Worm (Caenorhabditis elegans) whole organism, young adult: ENCODE measurements around the gene cld-9.

ENCODE experiments used
- B0019.2 ChIP-seq: fragments of 200-800 bp; sonication (Bioruptor generic); conservative IDR thresholded peaks from 2 replicates; pipeline ENCODE4 v1.3.6; 2022; ENCODE audit warnings: missing genetic modification reagents, missing genetic modification characterization, missing compliant biosample characterization
- B0336.3 ChIP-seq: fragments of 200-800 bp; sonication (Bioruptor generic); IDR thresholded peaks from 2 replicates; pipeline ENCODE4 v1.3.6; 2022; ENCODE audit warnings: missing genetic modification characterization, missing compliant biosample characterization
- D2030.7 ChIP-seq: fragments of 200-800 bp; sonication (Bioruptor generic); IDR thresholded peaks from 2 replicates; pipeline ENCODE4 v1.3.6; 2022; ENCODE audit warnings: missing genetic modification reagents, missing genetic modification characterization, missing compliant biosample characterization
- F37B4.10 ChIP-seq: fragments of 200-800 bp; sonication (Bioruptor generic); IDR thresholded peaks from 2 replicates; pipeline ENCODE4 v1.3.6; 2022; ENCODE audit warnings: missing genetic modification characterization, missing compliant biosample characterization
- F52B5.7 ChIP-seq: sonication (generic microtip); optimal IDR thresholded peaks from 2 replicates; lab custom pipeline; 2016; ENCODE audit warnings: mild to moderate bottlenecking, missing genetic modification characterization, missing compliant biosample characterization
- F57C9.4 ChIP-seq: sonication (generic microtip); optimal IDR thresholded peaks from 2 replicates; lab custom pipeline; 2017; ENCODE audit warnings: mild to moderate bottlenecking, missing genetic modification characterization, missing compliant biosample characterization
- K11D2.4 ChIP-seq: fragments of 200-800 bp; sonication (Bioruptor generic); IDR thresholded peaks from 2 replicates; pipeline ENCODE4 v1.3.6; 2022; ENCODE audit warnings: missing genetic modification reagents, missing genetic modification characterization, missing compliant biosample characterization
- K12H6.12 ChIP-seq: fragments of 200-800 bp; sonication (Bioruptor generic); optimal IDR thresholded peaks from 2 replicates; lab custom pipeline; 2018; ENCODE audit warnings: mild to moderate bottlenecking, missing genetic modification characterization, missing compliant biosample characterization
- T07F8.4 ChIP-seq: sonication (generic microtip); optimal IDR thresholded peaks from 2 replicates; lab custom pipeline; 2016; ENCODE audit warnings: mild to moderate bottlenecking, missing genetic modification characterization, moderate library complexity, missing compliant biosample characterization
- Y79H2A.3 ChIP-seq: fragments of 200-800 bp; sonication (Bioruptor generic); conservative IDR thresholded peaks from 2 replicates; pipeline ENCODE4 v1.3.6; 2022; ENCODE audit warnings: missing genetic modification reagents, missing genetic modification characterization, missing compliant biosample characterization
- aptf-2 ChIP-seq: fragments of 200-800 bp; sonication (Bioruptor generic); conservative IDR thresholded peaks from 2 replicates; pipeline ENCODE4 v1.3.6; 2022; ENCODE audit warnings: missing genetic modification reagents, missing genetic modification characterization, missing compliant biosample characterization
- aptf-3 ChIP-seq: fragments of 200-800 bp; sonication (Bioruptor generic); IDR thresholded peaks from 2 replicates; pipeline ENCODE4 v1.3.6; 2022; ENCODE audit warnings: missing genetic modification characterization, missing compliant biosample characterization
- atf-7 ChIP-seq: sonication (generic microtip); optimal IDR thresholded peaks from 2 replicates; lab custom pipeline; 2017; ENCODE audit warnings: mild to moderate bottlenecking, missing genetic modification characterization, missing compliant biosample characterization
- athp-1 ChIP-seq: sonication (generic microtip); optimal IDR thresholded peaks from 2 replicates; lab custom pipeline; 2017; ENCODE audit warnings: mild to moderate bottlenecking, missing genetic modification characterization, missing compliant biosample characterization
- bed-2 ChIP-seq: fragments of 200-800 bp; sonication (Bioruptor generic); IDR thresholded peaks from 2 replicates; pipeline ENCODE4 v1.3.6; 2022; ENCODE audit warnings: missing genetic modification reagents, missing genetic modification characterization, missing compliant biosample characterization
- ceh-91 ChIP-seq: fragments of 200-800 bp; sonication (Bioruptor generic); IDR thresholded peaks from 2 replicates; pipeline ENCODE4 v1.3.6; 2022; ENCODE audit warnings: missing genetic modification reagents, missing genetic modification characterization, missing compliant biosample characterization
- die-1 ChIP-seq: sonication (generic microtip); optimal IDR thresholded peaks from 2 replicates; lab custom pipeline; 2016; ENCODE audit warnings: missing genotype, mild to moderate bottlenecking, missing genetic modification characterization, missing compliant biosample characterization
- ekl-4 ChIP-seq: fragments of 200-800 bp; sonication (Bioruptor generic); IDR thresholded peaks from 2 replicates; pipeline ENCODE4 v1.3.6; 2022; ENCODE audit warnings: missing genetic modification reagents, missing genetic modification characterization, missing compliant biosample characterization
- fkh-3 ChIP-seq: sonication (generic microtip); optimal IDR thresholded peaks from 2 replicates; lab custom pipeline; 2016; ENCODE audit warnings: mild to moderate bottlenecking, missing genetic modification characterization, missing compliant biosample characterization
- gei-17 ChIP-seq: fragments of 200-800 bp; sonication (Bioruptor generic); optimal IDR thresholded peaks from 2 replicates; lab custom pipeline; 2018; ENCODE audit warnings: mild to moderate bottlenecking, missing genetic modification characterization, missing compliant biosample characterization
- hlh-26 ChIP-seq: fragments of 200-800 bp; sonication (Bioruptor generic); conservative IDR thresholded peaks from 2 replicates; pipeline ENCODE4 v1.3.6; 2022; ENCODE audit warnings: missing genetic modification reagents, missing genetic modification characterization, missing compliant biosample characterization
- hmg-20 ChIP-seq: fragments of 200-800 bp; sonication (Bioruptor generic); IDR thresholded peaks from 2 replicates; pipeline ENCODE4 v1.3.6; 2022; ENCODE audit warnings: missing genetic modification reagents, missing genetic modification characterization, missing compliant biosample characterization
- hrde-1 ChIP-seq: sonication (generic microtip); optimal IDR thresholded peaks from 2 replicates; lab custom pipeline; 2016; ENCODE audit warnings: missing genetic modification characterization, mild to moderate bottlenecking, missing compliant biosample characterization, moderate library complexity, missing genotype, missing genetic modification reagents, borderline replicate concordance
- lir-1 ChIP-seq: fragments of 200-800 bp; sonication (Bioruptor generic); conservative IDR thresholded peaks from 2 replicates; pipeline ENCODE4 v1.3.6; 2022; ENCODE audit warnings: missing genetic modification reagents, missing genetic modification characterization, missing compliant biosample characterization
- lsy-27 ChIP-seq: sonication (generic microtip); optimal IDR thresholded peaks from 2 replicates; lab custom pipeline; 2017; ENCODE audit warnings: missing genetic modification characterization, mild to moderate bottlenecking, missing compliant biosample characterization, antibody characterized with exemption, missing genotype, borderline replicate concordance; ENCODE audit not compliant: insufficient read depth
- madf-10 ChIP-seq: sonication (generic microtip); optimal IDR thresholded peaks from 2 replicates; lab custom pipeline; 2016; ENCODE audit warnings: mild to moderate bottlenecking, missing genetic modification characterization, missing compliant biosample characterization
- madf-6 ChIP-seq: fragments of 200-800 bp; sonication (Bioruptor generic); IDR thresholded peaks from 2 replicates; pipeline ENCODE4 v1.3.6; 2022; ENCODE audit warnings: missing genetic modification reagents, missing genetic modification characterization, missing compliant biosample characterization
- mcd-1 ChIP-seq: fragments of 200-800 bp; sonication (Bioruptor generic); IDR thresholded peaks from 2 replicates; pipeline ENCODE4 v1.3.6; 2022; ENCODE audit warnings: missing genetic modification reagents, missing genetic modification characterization, missing compliant biosample characterization
- nfya-1 ChIP-seq: sonication (generic microtip); optimal IDR thresholded peaks from 2 replicates; lab custom pipeline; 2017; ENCODE audit warnings: antibody characterized with exemption, missing compliant biosample characterization, missing genetic modification characterization, borderline replicate concordance; ENCODE audit not compliant: insufficient read depth
- nhr-120 ChIP-seq: fragments of 200-800 bp; sonication (Bioruptor generic); IDR thresholded peaks from 2 replicates; pipeline ENCODE4 v1.3.6; 2022; ENCODE audit warnings: missing genetic modification characterization, missing compliant biosample characterization
- nhr-80 ChIP-seq: sonication (generic microtip); optimal IDR thresholded peaks from 2 replicates; lab custom pipeline; 2016; ENCODE audit warnings: missing genetic modification characterization, missing compliant biosample characterization
- nhr-90 ChIP-seq: sonication (generic microtip); optimal IDR thresholded peaks from 2 replicates; lab custom pipeline; 2016; ENCODE audit warnings: missing genotype, mild to moderate bottlenecking, missing genetic modification characterization, missing compliant biosample characterization
- pha-4 ChIP-seq: fragments of 150-350 bp; sonication (generic microtip); optimal IDR thresholded peaks from 2 replicates; lab custom pipeline; 2014; ENCODE audit warnings: missing biosample characterization, missing genetic modification reagents, missing genetic modification characterization
- rcor-1 ChIP-seq: fragments of 200-800 bp; sonication (Bioruptor generic); IDR thresholded peaks from 2 replicates; pipeline ENCODE4 v1.3.6; 2022; ENCODE audit warnings: missing genetic modification reagents, missing genetic modification characterization, missing compliant biosample characterization
- sea-2 ChIP-seq: fragments of 200-800 bp; sonication (Bioruptor generic); IDR thresholded peaks from 2 replicates; pipeline ENCODE4 v1.3.6; 2022; ENCODE audit warnings: missing genetic modification characterization, missing compliant biosample characterization
- snpc-1.3 ChIP-seq: sonication (generic microtip); optimal IDR thresholded peaks from 2 replicates; lab custom pipeline; 2017; ENCODE audit warnings: missing genetic modification characterization, mild to moderate bottlenecking, missing compliant biosample characterization, antibody characterized with exemption, moderate library complexity, missing genotype, missing genetic modification reagents; ENCODE audit not compliant: insufficient read depth
- snpc-4 ChIP-seq, 5 experiments: fragments of 150-350 bp in 1 of 5; sonication (generic microtip) in 4 of 5; optimal IDR thresholded peaks; 2 replicates each; lab custom pipeline; 2014 to 2018; ENCODE audit warnings: missing genetic modification characterization in 5 of 5, missing biosample characterization in 3 of 5, antibody characterized with exemption in 2 of 5, mild to moderate bottlenecking in 2 of 5, missing compliant biosample characterization in 2 of 5, missing genotype in 2 of 5, moderate library complexity in 2 of 5, missing genetic modification reagents in 1 of 5
- tlf-1 ChIP-seq: fragments of 200-800 bp; sonication (Bioruptor generic); optimal IDR thresholded peaks from 2 replicates; lab custom pipeline; 2018; ENCODE audit warnings: mild to moderate bottlenecking, missing genetic modification characterization, missing compliant biosample characterization
- unc-130 ChIP-seq: sonication (generic microtip); optimal IDR thresholded peaks from 2 replicates; lab custom pipeline; 2016; ENCODE audit warnings: missing genetic modification reagents, missing genetic modification characterization, missing compliant biosample characterization
- xnd-1 ChIP-seq: sonication (generic microtip); optimal IDR thresholded peaks from 2 replicates; lab custom pipeline; 2016; ENCODE audit warnings: missing genotype, missing genetic modification reagents, missing genetic modification characterization, missing compliant biosample characterization
- ztf-22 ChIP-seq: fragments of 200-800 bp; sonication (Bioruptor generic); optimal IDR thresholded peaks from 2 replicates; lab custom pipeline; 2018; ENCODE audit warnings: mild to moderate bottlenecking, missing genetic modification characterization, moderate library complexity, missing compliant biosample characterization
- ztf-3 ChIP-seq: fragments of 200-800 bp; sonication (Bioruptor generic); optimal IDR thresholded peaks from 2 replicates; lab custom pipeline; 2018; ENCODE audit warnings: mild to moderate bottlenecking, missing genetic modification characterization, missing compliant biosample characterization

cld-9 gene

DNA sequence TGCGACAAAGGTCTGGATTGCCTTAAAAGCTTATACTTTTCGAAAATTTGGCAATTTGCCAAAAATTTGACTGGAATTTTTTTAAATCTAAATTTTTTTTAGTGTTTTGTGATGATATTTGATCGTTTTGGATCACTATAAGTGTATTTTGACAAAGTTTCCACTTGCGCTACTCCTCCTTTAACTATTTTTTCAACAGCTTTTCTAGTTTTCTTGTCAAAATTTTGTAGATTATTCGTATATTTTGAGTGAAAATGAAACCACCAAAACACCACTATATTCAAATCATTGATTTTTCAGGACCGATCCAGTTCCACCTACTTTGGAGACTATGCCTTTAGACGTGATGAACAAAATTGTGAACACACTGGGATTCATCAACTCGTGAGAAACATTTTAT, 26.1 kb downstream of the cld-9 start, which contains the start of gene fbxa-181 (continued):
- TF ChIP-seq mcd-1 (GFP tag; lab: Robert Waterston, UW) (no peak), madf-10 (tag; lab: Kevin White, UChicago) (no peak)

ce11 chrV:13724781-13725180, 26.9 kb downstream of the cld-9 start, which contains the start of gene F35E12.2:
TSS of gene F35E12.2 (minus strand) at chrV:13724881.
- TF ChIP-seq K12H6.12: no peak

DNA sequence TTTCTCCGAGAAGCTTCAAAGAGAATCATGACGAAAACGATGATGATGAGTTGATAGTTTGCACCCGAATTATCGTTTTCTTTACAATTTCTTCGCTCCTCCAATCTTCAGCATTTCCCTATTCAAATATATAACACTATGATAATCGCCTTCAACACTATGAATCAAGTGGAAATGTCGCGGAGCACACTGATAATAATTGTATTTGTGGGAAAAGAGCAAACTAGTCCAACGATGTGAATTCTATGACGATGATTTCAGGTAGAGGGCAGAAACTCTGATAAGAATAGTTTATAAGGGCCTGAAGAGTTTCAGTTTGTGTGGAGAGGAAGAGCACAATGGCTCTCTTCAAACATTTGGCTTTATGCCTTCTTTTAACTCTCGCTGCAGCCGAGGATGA, 35.2 kb downstream of the cld-9 start, which contains the start of gene T01D3.6:
T01D3.6 (plus strand) TSS at position 294 of the 400 bp plus-strand sequence.
- no peak for TF ChIP-seq unc-130 (GFP tag; lab: Kevin White, UChicago)
- no peak for TF ChIP-seq die-1 (tag; lab: Kevin White, UChicago)
- no peak for TF ChIP-seq madf-6 (GFP tag; lab: Robert Waterston, UW)
- no peak for TF ChIP-seq hmg-20 (GFP tag; lab: Robert Waterston, UW)
- no peak for TF ChIP-seq T07F8.4 (tag; lab: Kevin White, UChicago)
- TF ChIP-seq K11D2.4 (GFP tag; lab: Robert Waterston, UW): no peak
- no peak for TF ChIP-seq fkh-3
- no peak for TF ChIP-seq tlf-1 (GFP tag; lab: Kevin White, UChicago)
- no peak for TF ChIP-seq Y79H2A.3
- TF ChIP-seq ztf-22 (GFP tag; lab: Kevin White, UChicago): peak; percentile 12
- TF ChIP-seq hlh-26 (GFP tag; lab: Robert Waterston, UW): no peak
- TF ChIP-seq nhr-80 (tag; lab: Kevin White, UChicago): peak; percentile 65
- TF ChIP-seq bed-2 (GFP tag; lab: Robert Waterston, UW): no peak
- no peak for TF ChIP-seq madf-10 (tag; lab: Kevin White, UChicago)
- TF ChIP-seq atf-7 (tag; lab: Kevin White, UChicago): no peak
- TF ChIP-seq nhr-120 (GFP tag; lab: Robert Waterston, UW): no peak

- no peak for TF ChIP-seq lsy-27 (tag; lab: Kevin White, UChicago)
- TF ChIP-seq ceh-91 (GFP tag; lab: Robert Waterston, UW): peak; percentile 54
- no peak for TF ChIP-seq hrde-1 (tag; lab: Kevin White, UChicago)
- TF ChIP-seq aptf-2 (GFP tag; lab: Robert Waterston, UW): 0 out of 2 replicates have a peak, but pooled peaks have one; percentile 14
- no peak for TF ChIP-seq pha-4 (tag; lab: Kevin White, UChicago)
- TF ChIP-seq athp-1 (tag; lab: Kevin White, UChicago): no peak
- TF ChIP-seq xnd-1: no peak
- TF ChIP-seq sea-2: no peak
- TF ChIP-seq atf-7 (tag; lab: Kevin White, UChicago): no peak
- TF ChIP-seq ekl-4 (GFP tag; lab: Robert Waterston, UW): no peak
- TF ChIP-seq rcor-1: 0 out of 2 replicates have a peak, but pooled peaks have one; percentile 16
- TF ChIP-seq lir-1 (GFP tag; lab: Robert Waterston, UW): no peak
- TF ChIP-seq B0336.3 (GFP tag; lab: Robert Waterston, UW): no peak
- TF ChIP-seq mcd-1 (GFP tag; lab: Robert Waterston, UW): peak; percentile 94
- TF ChIP-seq gei-17: no peak
- no peak for TF ChIP-seq aptf-3
- TF ChIP-seq F37B4.10 (GFP tag; lab: Robert Waterston, UW): no peak
- TF ChIP-seq nfya-1 (tag; lab: Kevin White, UChicago): no peak
- no peak for TF ChIP-seq ztf-22 (GFP tag; lab: Kevin White, UChicago)
- TF ChIP-seq B0019.2 (GFP tag; lab: Robert Waterston, UW): no peak
- no peak for TF ChIP-seq ztf-3 (GFP tag; lab: Kevin White, UChicago)
- TF ChIP-seq D2030.7: peak; percentile 47; the same call in 1 of the 2 replicates
- TF ChIP-seq F57C9.4 (tag; lab: Kevin White, UChicago): no peak
- TF ChIP-seq madf-10 (tag; lab: Kevin White, UChicago): peak; percentile 60
- TF ChIP-seq nhr-90: no peak
- peak; percentile 15 for TF ChIP-seq unc-130 (GFP tag; lab: Kevin White, UChicago)
- TF ChIP-seq snpc-4 (GFP tag; optimal IDR thresholded peaks at IDR 0.05; lab: Kevin White, UChicago): no peak
- peak in 2 of 4 experiments; percentile 16 to 63 for TF ChIP-seq snpc-4 (tag; optimal IDR thresholded peaks at IDR 0.05; lab: Kevin White, UChicago)
- no peak for TF ChIP-seq F52B5.7 (tag; lab: Kevin White, UChicago)
- no peak for TF ChIP-seq snpc-1.3
These were observed 36.4 kb downstream of the cld-9 start, which contains the start of gene zipt-9 for ce11 chrV:13715223-13715686. TSS of gene zipt-9 (minus strand) at chrV:13715273.
